Fruit fly (Drosophila melanogaster) whole organism, embryonic: ENCODE measurements around the gene CG17249.

Experiments used
- Atf-2 ChIP-seq: fragments of 200-800 bp; sonication (Bioruptor generic); optimal IDR thresholded peaks from 2 replicates; lab custom pipeline; 2016; ENCODE audit warnings: missing biosample characterization, missing genetic modification characterization
- Atf3 ChIP-seq: fragments of 200-800 bp; sonication (Bioruptor generic); optimal IDR thresholded peaks from 3 replicates; lab custom pipeline; 2016; ENCODE audit warnings: missing biosample characterization, missing genetic modification characterization
- BtbVII ChIP-seq: fragments of 200-800 bp; sonication (Bioruptor generic); optimal IDR thresholded peaks from 3 replicates; lab custom pipeline; 2017; ENCODE audit warnings: missing biosample characterization, mild to moderate bottlenecking, missing genetic modification characterization
- CG10321 ChIP-seq: fragments of 200-800 bp; sonication (Bioruptor generic); IDR thresholded peaks from 2 replicates; pipeline ENCODE4 v1.3.6; 2022; ENCODE audit warnings: missing biosample characterization, missing genetic modification characterization
- CG11456 ChIP-seq: fragments of 200-800 bp; sonication (Bioruptor generic); IDR thresholded peaks from 3 replicates; pipeline ENCODE4 v1.3.6; 2022; ENCODE audit warnings: missing biosample characterization, missing genetic modification characterization
- CG14441 ChIP-seq: fragments of 200-800 bp; sonication (Bioruptor generic); IDR thresholded peaks from 2 replicates; pipeline ENCODE4 v1.3.6; 2022; ENCODE audit warnings: missing biosample characterization, missing genetic modification characterization
- CG1603 ChIP-seq: fragments of 200-800 bp; sonication (Bioruptor generic); optimal IDR thresholded peaks from 2 replicates; lab custom pipeline; 2019; ENCODE audit warnings: missing biosample characterization, mild to moderate bottlenecking, missing genetic modification characterization, moderate library complexity
- CG17361 ChIP-seq: fragments of 200-800 bp; sonication (Bioruptor generic); IDR thresholded peaks from 3 replicates; pipeline ENCODE4 v1.3.6; 2022; ENCODE audit warnings: missing biosample characterization, missing genetic modification characterization
- CG3838 ChIP-seq: fragments of 200-800 bp; sonication (Bioruptor generic); optimal IDR thresholded peaks from 3 replicates; lab custom pipeline; 2016; ENCODE audit warnings: missing biosample characterization, missing genetic modification characterization
- CG42726 ChIP-seq: fragments of 200-800 bp; sonication (Bioruptor generic); IDR thresholded peaks from 2 replicates; pipeline ENCODE4 v1.3.6; 2022; ENCODE audit warnings: missing biosample characterization, missing genetic modification characterization; ENCODE audit not compliant: partially characterized antibody
- CG4424 ChIP-seq: fragments of 200-800 bp; sonication (Bioruptor generic); optimal IDR thresholded peaks from 3 replicates; lab custom pipeline; 2016; ENCODE audit warnings: missing biosample characterization, missing genetic modification characterization
- CG5953 ChIP-seq: fragments of 200-800 bp; sonication (Bioruptor generic); IDR thresholded peaks from 2 replicates; pipeline ENCODE4 v1.3.6; 2022; ENCODE audit warnings: missing biosample characterization, missing genetic modification characterization
- CG8388 ChIP-seq: fragments of 200-800 bp; sonication (Bioruptor generic); optimal IDR thresholded peaks from 2 replicates; lab custom pipeline; 2019; ENCODE audit warnings: missing biosample characterization, mild to moderate bottlenecking, missing genetic modification characterization, moderate library complexity
- CG8478 ChIP-seq: fragments of >200 bp; optimal IDR thresholded peaks from 2 replicates; lab custom pipeline; 2018
- CG9437 ChIP-seq: fragments of 200-800 bp; sonication (Bioruptor generic); optimal IDR thresholded peaks from 2 replicates; lab custom pipeline; 2018; ENCODE audit warnings: missing biosample characterization, mild to moderate bottlenecking, missing genetic modification characterization
- CG9876 ChIP-seq: fragments of 200-800 bp; sonication (Bioruptor generic); optimal IDR thresholded peaks from 2 replicates; lab custom pipeline; 2016; ENCODE audit warnings: missing biosample characterization, missing genetic modification characterization
- Chrac-16 ChIP-seq: fragments of 200-800 bp; sonication (Bioruptor generic); optimal IDR thresholded peaks from 3 replicates; lab custom pipeline; 2016; ENCODE audit warnings: missing biosample characterization, missing genetic modification characterization
- D19B ChIP-seq: fragments of 200-800 bp; sonication (Bioruptor generic); optimal IDR thresholded peaks from 2 replicates; lab custom pipeline; 2017; ENCODE audit warnings: missing biosample characterization, mild to moderate bottlenecking, missing genetic modification characterization
- Dip2 ChIP-seq: fragments of 200-800 bp; sonication (Bioruptor generic); IDR thresholded peaks from 2 replicates; pipeline ENCODE4 v1.3.6; 2022; ENCODE audit warnings: missing biosample characterization, missing genetic modification characterization
- Eip74EF ChIP-seq, 2 experiments: fragments of 200-800 bp in 1 of 2; fragments of >200 bp in 1 of 2; sonication (Bioruptor generic) in 1 of 2; optimal IDR thresholded peaks; 2 replicates each; lab custom pipeline; 2017 to 2019; ENCODE audit warnings: missing biosample characterization in 2 of 2, missing genetic modification characterization in 2 of 2, mild to moderate bottlenecking in 1 of 2, moderate library complexity in 1 of 2
- HLH4C ChIP-seq: fragments of 200-800 bp; sonication (Bioruptor generic); IDR thresholded peaks from 3 replicates; pipeline ENCODE4 v1.3.6; 2022; ENCODE audit warnings: missing biosample characterization, missing genetic modification characterization; ENCODE audit not compliant: partially characterized antibody
- HmgD ChIP-seq: fragments of 200-800 bp; sonication (Bioruptor generic); optimal IDR thresholded peaks from 3 replicates; lab custom pipeline; 2016; ENCODE audit warnings: missing biosample characterization, missing genetic modification characterization
- Med ChIP-seq: fragments of 200-800 bp; sonication (Bioruptor generic); peaks from one replicate; lab custom pipeline; 2016; ENCODE audit warnings: missing biosample characterization, missing genetic modification characterization, mild to moderate bottlenecking, inconsistent platforms, moderate library complexity
- Nf-YB ChIP-seq: fragments of 200-800 bp; sonication (Bioruptor generic); optimal IDR thresholded peaks from 3 replicates; lab custom pipeline; 2019; ENCODE audit warnings: missing biosample characterization, mild to moderate bottlenecking, missing genetic modification characterization, moderate library complexity
- Oli ChIP-seq: fragments of 200-800 bp; sonication (Bioruptor generic); optimal IDR thresholded peaks from 2 replicates; lab custom pipeline; 2018; ENCODE audit warnings: missing biosample characterization, mild to moderate bottlenecking, missing genetic modification characterization, moderate library complexity
- Ptx1 ChIP-seq: fragments of 200-800 bp; sonication (Bioruptor generic); IDR thresholded peaks from 2 replicates; pipeline ENCODE4 v1.3.6; 2022; ENCODE audit warnings: missing biosample characterization, missing genetic modification characterization
- YL-1 ChIP-seq: fragments of 200-800 bp; sonication (Bioruptor generic); optimal IDR thresholded peaks from 3 replicates; lab custom pipeline; 2017; ENCODE audit warnings: missing biosample characterization, mild to moderate bottlenecking, missing genetic modification characterization
- ara ChIP-seq: fragments of 200-800 bp; sonication (Bioruptor generic); IDR thresholded peaks from 2 replicates; pipeline ENCODE4 v1.3.6; 2022; ENCODE audit warnings: missing biosample characterization, missing genetic modification characterization
- bsh ChIP-seq, 2 experiments: fragments of 200-800 bp; sonication (Bioruptor generic); optimal IDR thresholded peaks; 2 replicates each; lab custom pipeline; 2017 to 2018; ENCODE audit warnings: mild to moderate bottlenecking in 2 of 2, missing biosample characterization in 2 of 2, missing genetic modification characterization in 2 of 2, moderate library complexity in 1 of 2
- chinmo ChIP-seq: fragments of 200-800 bp; sonication (Bioruptor generic); IDR thresholded peaks from 4 replicates; pipeline ENCODE4 v1.3.6; 2022; ENCODE audit warnings: missing biosample characterization, missing genetic modification characterization; ENCODE audit not compliant: partially characterized antibody
- corto ChIP-seq: fragments of 200-800 bp; sonication (Bioruptor generic); optimal IDR thresholded peaks from 2 replicates; lab custom pipeline; 2016; ENCODE audit warnings: missing biosample characterization, mild to moderate bottlenecking, missing genetic modification characterization, moderate library complexity
- croc ChIP-seq: fragments of 200-800 bp; sonication (Bioruptor generic); conservative IDR thresholded peaks from 3 replicates; pipeline ENCODE4 v1.3.6; 2022; ENCODE audit warnings: missing biosample characterization, missing genetic modification characterization
- dati ChIP-seq: fragments of 200-800 bp; sonication (Bioruptor generic); IDR thresholded peaks from 2 replicates; pipeline ENCODE4 v1.3.6; 2022; ENCODE audit warnings: missing biosample characterization, missing genetic modification characterization
- dmrt99B ChIP-seq: fragments of 200-800 bp; sonication (Bioruptor generic); optimal IDR thresholded peaks from 2 replicates; lab custom pipeline; 2018; ENCODE audit warnings: missing biosample characterization, mild to moderate bottlenecking, missing genetic modification characterization, moderate library complexity
- gro ChIP-seq: fragments of 200-800 bp; sonication (Bioruptor generic); optimal IDR thresholded peaks from 2 replicates; lab custom pipeline; 2016; ENCODE audit warnings: missing biosample characterization, missing genetic modification characterization
- gsb ChIP-seq: fragments of 200-800 bp; sonication (Bioruptor generic); IDR thresholded peaks from 2 replicates; pipeline ENCODE4 v1.3.6; 2022; ENCODE audit warnings: missing biosample characterization, missing genetic modification characterization
- insv ChIP-seq, 2 experiments: fragments of 200-800 bp; sonication (Bioruptor generic); optimal IDR thresholded peaks; 3 replicates each; lab custom pipeline; 2016 to 2018; ENCODE audit warnings: missing biosample characterization in 2 of 2, missing genetic modification characterization in 2 of 2
- lbe ChIP-seq: fragments of 200-800 bp; sonication (Bioruptor generic); optimal IDR thresholded peaks from 2 replicates; lab custom pipeline; 2016; ENCODE audit warnings: missing biosample characterization, mild to moderate bottlenecking, missing genetic modification characterization
- lov ChIP-seq, 2 experiments: fragments of 200-800 bp in 1 of 2; fragments of >200 bp in 1 of 2; sonication (Bioruptor generic) in 1 of 2; IDR thresholded peaks in 1 of 2; optimal IDR thresholded peaks in 1 of 2; 2 replicates in 1 of 2; 3 replicates in 1 of 2; pipeline versions ENCODE4 v1.3.6 to Lab custom; 2017 to 2022; ENCODE audit warnings: missing biosample characterization in 1 of 2, missing genetic modification characterization in 1 of 2
- nmo ChIP-seq: fragments of 200-800 bp; sonication (Bioruptor generic); optimal IDR thresholded peaks from 2 replicates; lab custom pipeline; 2018; ENCODE audit warnings: missing biosample characterization, mild to moderate bottlenecking, missing genetic modification characterization, moderate library complexity
- peb ChIP-seq: fragments of 200-800 bp; sonication (Bioruptor generic); IDR thresholded peaks from 2 replicates; pipeline ENCODE4 v1.3.6; 2022; ENCODE audit warnings: missing biosample characterization, missing genetic modification characterization
- prd ChIP-seq, 3 experiments: fragments of >200 bp in 2 of 3; fragments of 200-800 bp in 1 of 3; sonication (Bioruptor generic) in 1 of 3; optimal IDR thresholded peaks in 2 of 3; IDR thresholded peaks in 1 of 3; 2 replicates in 2 of 3; 3 replicates in 1 of 3; pipeline versions ENCODE4 v1.3.6 to Lab custom; 2017 to 2022; ENCODE audit warnings: missing biosample characterization in 1 of 3, missing genetic modification characterization in 1 of 3
- schlank ChIP-seq: fragments of 200-800 bp; sonication (Bioruptor generic); optimal IDR thresholded peaks from 2 replicates; lab custom pipeline; 2018; ENCODE audit warnings: missing biosample characterization, mild to moderate bottlenecking, missing genetic modification characterization
- sd ChIP-seq: fragments of 200-800 bp; sonication (Bioruptor generic); optimal IDR thresholded peaks from 3 replicates; lab custom pipeline; 2018; ENCODE audit warnings: missing biosample characterization, mild to moderate bottlenecking, missing genetic modification characterization, moderate library complexity
- sqz ChIP-seq: fragments of 200-800 bp; sonication (Bioruptor generic); optimal IDR thresholded peaks from 3 replicates; lab custom pipeline; 2018; ENCODE audit warnings: missing biosample characterization, mild to moderate bottlenecking, missing genetic modification characterization
- vvl ChIP-seq: fragments of 200-800 bp; sonication (Bioruptor generic); IDR thresholded peaks from 2 replicates; pipeline ENCODE4 v1.3.6; 2022; ENCODE audit warnings: missing biosample characterization, missing genetic modification characterization
- wdn ChIP-seq: fragments of 200-800 bp; sonication (Bioruptor generic); IDR thresholded peaks from 2 replicates; pipeline ENCODE4 v1.3.6; 2022; ENCODE audit warnings: missing biosample characterization, missing genetic modification characterization
- z ChIP-seq: fragments of 200-800 bp; sonication (Bioruptor generic); IDR thresholded peaks from 3 replicates; pipeline ENCODE4 v1.3.6; 2022; ENCODE audit warnings: missing biosample characterization, missing genetic modification characterization

The CG17249 gene

DNA sequence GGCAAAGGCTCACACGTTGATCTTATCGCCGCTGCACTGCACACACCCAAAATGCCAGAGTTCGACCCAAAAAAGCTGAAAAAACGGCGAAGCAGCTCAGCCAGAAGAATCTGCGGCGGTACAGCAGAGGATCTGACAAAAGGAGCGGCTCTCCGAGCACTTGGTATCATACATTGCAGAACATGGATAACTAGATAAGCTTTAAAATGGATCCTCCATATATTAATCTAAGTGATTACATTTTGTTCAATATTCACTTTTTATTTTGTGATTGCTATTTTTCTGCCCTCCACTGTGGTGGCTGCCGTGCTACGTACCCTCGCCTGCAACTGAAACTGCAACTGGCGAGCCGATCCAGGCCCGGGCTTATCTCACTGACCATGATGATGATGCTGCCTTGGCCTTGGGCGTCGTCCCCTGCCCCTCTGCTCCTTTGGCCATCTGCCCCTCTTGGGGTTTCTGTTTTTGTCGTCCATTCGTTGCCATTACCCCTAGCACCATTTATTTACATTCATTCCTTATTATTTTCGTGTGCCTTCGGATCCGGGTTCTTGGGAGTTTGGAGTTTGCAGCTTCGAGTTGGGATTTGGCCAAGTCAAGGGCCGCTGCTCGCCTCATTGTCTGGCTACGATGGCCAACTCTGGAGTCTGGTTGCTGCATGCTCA lies 45.0 kb upstream of the CG17249 start (continued):
- TF ChIP-seq prd (optimal IDR thresholded peaks at IDR 0.05; lab: Kevin White, UChicago) (no peak), prd (GFP tag; IDR thresholded peaks at IDR 0.05; lab: Robert Waterston, UW) (peak; percentile 61; the same call in 2 of the 3 replicates), lbe (GFP tag; lab: Kevin White, UChicago) (peak; percentile 29), CG10321 (no peak), CG17361 (GFP tag; lab: Robert Waterston, UW) (no peak), Nf-YB (GFP tag; lab: Kevin White, UChicago) (no peak), lov (optimal IDR thresholded peaks at IDR 0.05; lab: Kevin White, UChicago) (no peak), lov (GFP tag; IDR thresholded peaks at IDR 0.05; lab: Robert Waterston, UW) (0 out of 3 replicates have a peak, but pooled peaks have one; percentile 13), Dip2 (no peak), bsh (GFP tag; optimal IDR thresholded peaks at IDR 0.05; lab: Kevin White, UChicago) (peak in 1 of 2 experiments; percentile 80), chinmo (GFP tag; lab: Robert Waterston, UW) (no peak), insv (GFP tag; optimal IDR thresholded peaks at IDR 0.05; lab: Kevin White, UChicago) (no peak), D19B (no peak), Oli (tag; lab: Kevin White, UChicago) (peak; percentile 25), CG11456 (GFP tag; lab: Robert Waterston, UW) (0 out of 3 replicates have a peak, but pooled peaks have one; percentile 8), CG14441 (GFP tag; lab: Robert Waterston, UW) (peak; percentile 35; the same call in 1 of the 2 replicates), Chrac-16 (GFP tag; lab: Kevin White, UChicago) (no peak), Eip74EF (GFP tag; optimal IDR thresholded peaks at IDR 0.05; lab: Kevin White, UChicago) (no peak), CG3838 (GFP tag; lab: Kevin White, UChicago) (no peak), gro (GFP tag; lab: Kevin White, UChicago) (no peak), Atf-2 (GFP tag; lab: Kevin White, UChicago) (no peak), ara (0 out of 2 replicates have a peak, but pooled peaks have one; percentile 32), peb (GFP tag; lab: Robert Waterston, UW) (0 out of 2 replicates have a peak, but pooled peaks have one; percentile 9), HLH4C (no peak), CG4424 (no peak), schlank (tag; lab: Kevin White, UChicago) (no peak), wdn (GFP tag; lab: Robert Waterston, UW) (no peak), croc (GFP tag; lab: Robert Waterston, UW) (peak; percentile 25; the same call in 1 of the 3 replicates), CG9876 (no peak), corto (GFP tag; lab: Kevin White, UChicago) (peak; percentile 65), CG8478 (no peak), vvl (GFP tag; lab: Robert Waterston, UW) (0 out of 2 replicates have a peak, but pooled peaks have one; percentile 30), sd (tag; lab: Kevin White, UChicago) (no peak), sqz (GFP tag; lab: Kevin White, UChicago) (no peak), dati (GFP tag; lab: Robert Waterston, UW) (no peak), CG1603 (peak; percentile 55), nmo (GFP tag; lab: Kevin White, UChicago) (peak; percentile 7), CG5953 (GFP tag; lab: Robert Waterston, UW) (no peak), Ptx1 (GFP tag; lab: Robert Waterston, UW) (0 out of 2 replicates have a peak, but pooled peaks have one; percentile 14), BtbVII (GFP tag; lab: Kevin White, UChicago) (no peak), CG9437 (no peak), CG8388 (no peak), Med (GFP tag; lab: Kevin White, UChicago) (no peak), gsb (GFP tag; lab: Robert Waterston, UW) (no peak), z (no peak), dmrt99B (tag; lab: Kevin White, UChicago) (no peak), Atf3 (GFP tag; lab: Kevin White, UChicago) (no peak), YL-1 (no peak), HmgD (no peak), CG42726 (GFP tag; lab: Robert Waterston, UW) (no peak)
